Worm (Caenorhabditis elegans): Measurements from ENCODE around the gene H05C05.2.

DNA sequence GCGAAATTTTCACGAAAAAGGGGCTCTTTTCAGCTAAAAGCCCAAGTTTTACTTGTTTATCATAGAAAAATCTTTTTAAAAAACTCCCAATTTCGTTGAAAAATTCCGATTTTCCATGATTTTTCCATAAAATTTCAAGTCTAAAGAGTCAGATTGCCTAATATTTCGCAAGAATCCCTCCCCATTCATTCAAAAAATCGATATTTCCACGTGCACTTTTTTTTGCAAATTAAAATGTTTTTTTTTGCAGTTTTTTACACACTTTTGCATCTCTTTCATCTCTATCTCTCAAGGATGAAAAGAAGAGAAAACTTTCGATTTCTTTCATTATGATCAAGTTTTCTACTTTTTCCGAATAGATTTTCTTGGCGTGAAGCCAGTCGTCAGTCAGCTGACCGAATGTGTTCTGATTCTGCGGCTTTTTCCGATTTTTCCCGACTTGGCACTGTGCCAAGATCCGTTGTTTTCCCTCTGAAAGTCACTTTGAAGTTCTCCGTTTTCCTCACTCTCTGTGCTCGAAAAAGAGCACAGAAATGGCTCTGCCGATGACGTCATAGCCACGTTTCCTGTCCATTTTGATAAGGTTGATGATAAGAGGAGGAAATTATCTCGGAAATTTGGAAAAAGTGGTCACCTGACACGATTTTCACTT, 17.0 kb downstream of the H05C05.2 start:
- TF ChIP-seq ceh-13 (GFP tag; optimal IDR thresholded peaks at IDR 0.05) (no peak), ama-1 (optimal IDR thresholded peaks at IDR 0.05) (no peak), hmg-4 (GFP tag; optimal IDR thresholded peaks at IDR 0.05) (no peak), tbx-11 (GFP tag; IDR thresholded peaks at IDR 0.05) (no peak), ets-7 (tag; optimal IDR thresholded peaks at IDR 0.05) (no peak), aly-1 (tag; optimal IDR thresholded peaks at IDR 0.05) (no peak), pes-1 (GFP tag; IDR thresholded peaks at IDR 0.05) (no peak), flt-1 (GFP tag; IDR thresholded peaks at IDR 0.05) (no peak), F13C5.2 (tag; optimal IDR thresholded peaks at IDR 0.05) (no peak), sea-1 (GFP tag; conservative IDR thresholded peaks at IDR 0.05) (no peak), scrt-1 (GFP tag; IDR thresholded peaks at IDR 0.05) (no peak)
